Fruit fly (Drosophila melanogaster) whole organism, adult: ENCODE results near the gene sra.

ENCODE experiments used
- CG11617 ChIP-seq: fragments of 200-800 bp; sonication (Bioruptor generic); optimal IDR thresholded peaks from 2 replicates; lab custom pipeline; 2017; ENCODE audit warnings: mild to moderate bottlenecking, missing biosample characterization, missing genetic modification reagents, missing genetic modification characterization
- CG12768 ChIP-seq: fragments of 200-800 bp; sonication (Bioruptor generic); optimal IDR thresholded peaks from 2 replicates; lab custom pipeline; 2017; ENCODE audit warnings: missing biosample characterization, missing genetic modification characterization, mild to moderate bottlenecking, moderate library complexity, missing genetic modification reagents
- CG14711 ChIP-seq: fragments of 200-800 bp; sonication (Bioruptor generic); optimal IDR thresholded peaks from 2 replicates; lab custom pipeline; 2018; ENCODE audit warnings: missing biosample characterization, mild to moderate bottlenecking, missing genetic modification characterization, moderate library complexity
- CG1620 ChIP-seq: fragments of 200-800 bp; sonication (Bioruptor generic); optimal IDR thresholded peaks from 2 replicates; lab custom pipeline; 2016; ENCODE audit warnings: missing biosample characterization, missing genetic modification characterization
- CG33017 ChIP-seq: fragments of 200-800 bp; sonication (Bioruptor generic); optimal IDR thresholded peaks from 2 replicates; lab custom pipeline; 2018; ENCODE audit warnings: missing biosample characterization, mild to moderate bottlenecking, missing genetic modification characterization, moderate library complexity
- CG5204 ChIP-seq: fragments of 200-800 bp; sonication (Bioruptor generic); optimal IDR thresholded peaks from 2 replicates; lab custom pipeline; 2016; ENCODE audit warnings: missing biosample characterization, missing genetic modification characterization
- CG7045 ChIP-seq: fragments of 200-800 bp; sonication (Bioruptor generic); optimal IDR thresholded peaks from 2 replicates; lab custom pipeline; 2017; ENCODE audit warnings: missing biosample characterization, mild to moderate bottlenecking, missing genetic modification characterization
- CG7101 ChIP-seq: fragments of 200-800 bp; sonication (Bioruptor generic); optimal IDR thresholded peaks from 2 replicates; lab custom pipeline; 2018; ENCODE audit warnings: missing biosample characterization, mild to moderate bottlenecking, missing genetic modification characterization, moderate library complexity
- Clk ChIP-seq: fragments of 200-800 bp; sonication (Bioruptor generic); optimal IDR thresholded peaks from 2 replicates; lab custom pipeline; 2017; ENCODE audit warnings: missing biosample characterization, missing genetic modification characterization
- Crg-1 ChIP-seq: fragments of 200-800 bp; sonication (Bioruptor generic); optimal IDR thresholded peaks from 2 replicates; lab custom pipeline; 2016; ENCODE audit warnings: missing biosample characterization, missing genetic modification characterization
- Hr96 ChIP-seq: fragments of 200-800 bp; sonication (Bioruptor generic); optimal IDR thresholded peaks from 2 replicates; lab custom pipeline; 2016; ENCODE audit warnings: missing biosample characterization, missing genetic modification characterization
- Mnt ChIP-seq: fragments of 200-800 bp; sonication (Bioruptor generic); optimal IDR thresholded peaks from 2 replicates; lab custom pipeline; 2016; ENCODE audit warnings: missing biosample characterization, mild to moderate bottlenecking, missing genetic modification characterization
- bab1 ChIP-seq: fragments of 200-800 bp; sonication (Bioruptor generic); optimal IDR thresholded peaks from 3 replicates; lab custom pipeline; 2019; ENCODE audit warnings: missing biosample characterization, mild to moderate bottlenecking, missing genetic modification characterization, moderate library complexity
- cic ChIP-seq: fragments of 200-800 bp; sonication (Bioruptor generic); optimal IDR thresholded peaks from 2 replicates; lab custom pipeline; 2017; ENCODE audit warnings: missing biosample characterization, mild to moderate bottlenecking, missing genetic modification characterization, moderate library complexity
- cnc ChIP-seq, 2 experiments: fragments of >200 bp; optimal IDR thresholded peaks; 2 replicates each; lab custom pipeline; 2017
- kay ChIP-seq: fragments of 200-800 bp; sonication (Bioruptor generic); peaks from one replicate; lab custom pipeline; 2016; ENCODE audit warnings: missing biosample characterization, missing genetic modification characterization, borderline replicate concordance
- ovo ChIP-seq: fragments of 200-800 bp; sonication (Bioruptor generic); optimal IDR thresholded peaks from 2 replicates; lab custom pipeline; 2016; ENCODE audit warnings: missing biosample characterization, missing genetic modification characterization
- pad ChIP-seq: fragments of 200-800 bp; sonication (Bioruptor generic); optimal IDR thresholded peaks from 3 replicates; lab custom pipeline; 2017; ENCODE audit warnings: missing biosample characterization, missing genetic modification characterization, mild to moderate bottlenecking, moderate library complexity, missing genetic modification reagents
- tj ChIP-seq: fragments of 200-800 bp; sonication (Bioruptor generic); optimal IDR thresholded peaks from 3 replicates; lab custom pipeline; 2017; ENCODE audit warnings: missing biosample characterization, mild to moderate bottlenecking, missing genetic modification characterization, moderate library complexity
- toe ChIP-seq: fragments of 200-800 bp; sonication (Bioruptor generic); optimal IDR thresholded peaks from 2 replicates; lab custom pipeline; 2016; ENCODE audit warnings: missing biosample characterization, missing genetic modification characterization

Gene sra

DNA sequence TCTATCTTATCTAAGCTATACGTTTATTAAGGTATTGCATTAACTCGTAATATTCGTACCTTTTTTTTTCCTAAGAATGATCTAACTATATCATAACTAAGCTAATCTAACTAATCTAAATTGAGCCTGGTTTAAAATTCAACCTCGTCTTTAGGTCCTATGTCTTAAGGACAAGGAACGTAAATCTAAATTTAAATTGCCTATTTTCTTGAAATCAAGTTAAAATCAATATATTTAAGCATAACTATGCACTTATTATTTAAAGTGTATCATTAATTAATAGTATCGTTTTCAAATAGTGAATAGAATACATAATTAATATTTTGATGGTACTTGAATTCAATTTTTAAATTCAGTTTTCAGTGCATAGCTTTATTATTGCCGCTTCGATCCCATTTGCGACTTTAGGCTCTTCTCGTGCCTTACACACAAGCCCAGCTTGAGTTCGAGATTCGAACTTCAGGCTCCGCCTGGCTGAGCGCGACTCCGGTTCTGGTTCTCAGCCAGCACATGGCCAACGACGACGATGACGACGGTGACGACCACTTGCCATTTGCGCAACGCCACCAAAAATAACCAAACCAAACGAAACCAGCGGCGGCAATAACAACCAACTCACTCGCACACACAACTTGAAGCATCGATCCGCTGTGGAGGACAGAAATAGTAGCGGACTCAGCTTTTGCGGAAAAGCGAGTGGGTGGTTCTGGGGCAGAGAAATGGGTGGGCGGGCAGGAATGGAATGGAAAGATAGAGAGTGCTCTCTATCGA is 24.2 kb downstream of the sra start:
- TF ChIP-seq cic (GFP tag; lab: Kevin White, UChicago) (no peak), tj (GFP tag; lab: Kevin White, UChicago) (peak; percentile 57), Clk (GFP tag; lab: Kevin White, UChicago) (no peak), kay (no peak)

DNA sequence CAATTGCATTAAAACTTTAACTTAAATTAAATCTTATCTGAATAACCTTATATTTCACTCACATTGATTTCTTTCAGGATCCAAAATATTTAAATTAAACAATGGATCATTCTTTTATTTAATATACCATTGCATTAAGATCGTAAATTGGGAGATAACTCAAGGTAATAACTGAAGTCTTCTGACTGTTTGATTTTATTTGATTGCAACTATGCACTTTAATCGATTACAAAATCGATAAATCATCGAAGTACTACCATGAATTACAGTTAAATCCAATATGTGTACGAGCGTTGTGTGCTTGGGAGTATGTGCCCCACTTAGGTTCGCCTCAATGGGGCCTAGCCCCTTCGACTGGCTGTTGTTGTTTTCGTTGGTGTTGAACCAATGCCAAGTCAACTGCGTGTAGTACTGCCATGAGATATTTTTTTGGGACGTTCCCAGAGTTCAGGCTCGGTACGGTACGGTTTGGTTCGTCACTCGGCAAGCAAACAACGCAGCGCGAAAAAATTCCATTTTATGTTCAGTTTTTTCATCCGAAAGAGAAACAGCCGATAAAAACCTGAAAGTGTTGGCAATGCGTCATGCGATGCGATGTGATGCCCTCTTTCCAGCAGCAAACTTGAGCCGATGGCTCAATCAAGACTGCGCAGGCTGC is 25.2 kb downstream of the sra start:
- TF ChIP-seq CG7045 (GFP tag; lab: Kevin White, UChicago) (no peak), cnc (optimal IDR thresholded peaks at IDR 0.05; lab: Kevin White, UChicago) (no peak), ovo (no peak), toe (no peak), pad (GFP tag; lab: Kevin White, UChicago) (no peak), tj (GFP tag; lab: Kevin White, UChicago) (no peak), CG11617 (GFP tag; lab: Kevin White, UChicago) (no peak), Mnt (GFP tag; lab: Kevin White, UChicago) (no peak), cic (GFP tag; lab: Kevin White, UChicago) (no peak), CG7101 (no peak), Clk (GFP tag; lab: Kevin White, UChicago) (no peak), Crg-1 (no peak), bab1 (GFP tag; lab: Kevin White, UChicago) (no peak), kay (no peak), Hr96 (GFP tag; lab: Kevin White, UChicago) (no peak), CG12768 (GFP tag; lab: Kevin White, UChicago) (no peak), CG1620 (GFP tag; lab: Kevin White, UChicago) (no peak), CG14711 (tag; lab: Kevin White, UChicago) (no peak), CG5204 (no peak), CG33017 (no peak)

DNA sequence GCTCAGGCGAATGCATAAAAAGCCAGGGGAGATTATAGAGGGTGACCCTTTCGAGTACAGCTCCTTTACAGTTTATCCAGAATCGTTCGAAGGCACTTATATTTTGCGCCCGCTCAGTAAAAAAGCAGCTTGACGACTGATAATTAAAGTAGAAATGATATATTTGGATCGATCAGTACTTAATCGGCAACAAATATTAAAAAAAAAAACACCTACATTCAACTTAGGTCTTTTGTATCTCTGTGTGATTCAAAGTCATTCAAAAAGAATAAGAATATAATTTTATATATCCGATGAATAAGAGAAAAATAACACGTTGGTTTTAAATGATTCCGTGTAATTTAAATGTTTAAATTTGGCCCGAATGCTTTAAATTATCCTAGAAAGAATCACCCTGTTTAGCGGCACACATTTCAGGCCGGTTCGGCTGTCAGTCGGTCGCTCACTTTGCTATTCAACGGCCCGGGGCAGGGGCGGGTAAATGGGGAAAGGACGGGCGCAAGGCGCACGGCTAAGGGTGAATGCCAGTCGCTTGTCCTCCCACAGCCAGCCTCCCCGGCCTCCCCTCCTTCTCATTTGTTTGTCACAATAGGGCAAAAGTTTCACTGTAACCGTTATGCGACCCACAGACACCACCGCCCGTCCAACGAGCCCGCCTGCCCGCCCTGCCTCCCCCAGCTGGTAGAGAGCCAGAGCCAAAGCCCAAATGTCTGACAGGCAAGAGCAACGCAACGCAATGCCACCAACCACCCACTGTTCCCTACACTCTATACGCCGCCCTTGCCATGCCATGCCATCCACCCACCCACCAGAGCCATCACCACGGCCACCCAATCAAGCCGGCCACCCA is 26.3 kb downstream of the sra start:
- TF ChIP-seq bab1 (GFP tag; lab: Kevin White, UChicago) (no peak), CG12768 (GFP tag; lab: Kevin White, UChicago) (peak; percentile 67), kay (no peak), CG1620 (GFP tag; lab: Kevin White, UChicago) (no peak), CG33017 (no peak), CG5204 (peak; percentile 28), toe (peak; percentile 22), Crg-1 (no peak), CG14711 (tag; lab: Kevin White, UChicago) (peak; percentile 22), pad (GFP tag; lab: Kevin White, UChicago) (no peak), CG7045 (GFP tag; lab: Kevin White, UChicago) (peak; percentile 35), ovo (no peak), Hr96 (GFP tag; lab: Kevin White, UChicago) (no peak), tj (GFP tag; lab: Kevin White, UChicago) (no peak), CG11617 (GFP tag; lab: Kevin White, UChicago) (peak; percentile 14), Clk (GFP tag; lab: Kevin White, UChicago) (peak; percentile 15), cnc (optimal IDR thresholded peaks at IDR 0.05; lab: Kevin White, UChicago) (no peak)

DNA sequence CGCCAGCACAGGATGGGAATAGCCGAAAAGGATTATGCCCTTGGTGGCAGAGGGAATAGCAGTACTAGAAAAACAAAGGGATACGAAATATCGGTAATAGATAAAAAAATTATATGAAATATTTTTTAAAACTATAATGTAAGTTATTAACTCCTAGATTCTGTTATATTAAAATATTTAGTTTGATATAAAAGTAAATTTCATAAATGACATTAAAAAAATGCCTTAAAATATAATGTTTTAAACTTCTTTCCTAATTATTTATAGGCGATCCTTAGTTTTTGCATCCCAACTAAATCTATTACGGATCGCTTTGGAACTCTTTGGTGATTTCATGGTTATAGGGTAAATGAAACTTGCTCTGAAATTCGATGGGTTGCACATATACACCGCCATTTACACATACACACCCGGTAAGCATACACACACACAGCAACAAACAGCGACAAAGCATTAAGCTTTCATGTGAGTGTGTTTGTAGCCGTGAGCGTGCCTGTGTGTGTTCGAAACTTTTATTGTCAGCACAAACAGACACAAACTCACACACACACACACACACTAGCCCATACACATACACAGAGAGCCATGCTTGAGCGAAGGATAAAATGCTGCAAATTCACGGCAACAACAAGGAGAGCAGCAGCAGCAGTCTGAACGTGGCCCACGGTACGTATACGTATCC is 27.1 kb downstream of the sra start:
- TF ChIP-seq kay = peak; percentile 56
- no peak for TF ChIP-seq toe

DNA sequence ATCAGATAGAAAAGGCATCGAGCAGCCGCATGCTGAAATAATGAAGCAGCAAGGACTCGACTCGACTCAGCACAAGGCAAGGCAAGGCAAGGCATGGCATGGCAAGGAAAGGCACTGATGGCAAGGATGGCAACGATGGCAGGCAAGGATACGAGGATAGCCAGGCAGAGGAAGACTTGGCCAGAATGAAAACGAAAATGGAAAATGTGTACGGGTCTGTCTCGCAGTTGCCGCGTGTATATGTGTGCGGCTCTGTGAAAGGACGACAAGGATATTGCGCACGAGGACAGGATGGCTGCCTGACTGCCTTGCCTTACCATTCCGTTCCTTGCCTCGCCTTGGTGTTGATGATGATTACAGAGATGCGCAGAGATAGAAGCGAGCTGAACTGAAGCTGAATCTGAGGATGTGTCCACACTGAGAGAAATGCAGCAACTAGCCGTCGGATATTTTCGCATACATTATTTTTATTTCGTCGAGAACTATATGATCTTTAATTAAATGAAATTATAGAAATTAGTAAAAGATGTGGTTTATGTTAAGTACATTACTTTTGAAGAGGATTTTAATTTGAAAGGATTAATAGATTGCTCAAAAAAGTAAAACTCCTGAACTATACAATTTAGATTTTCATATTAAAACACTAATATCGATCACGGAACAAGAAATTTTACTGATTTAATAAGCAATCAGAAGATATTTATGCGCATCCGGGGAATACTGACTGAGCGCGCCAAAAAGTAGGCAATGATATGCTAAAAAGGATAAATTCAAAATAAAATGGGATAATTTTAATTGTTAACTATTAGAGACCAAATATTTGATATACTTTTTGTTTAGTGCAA is 27.9 kb downstream of the sra start:
- TF ChIP-seq Mnt (GFP tag; lab: Kevin White, UChicago) (no peak), CG12768 (GFP tag; lab: Kevin White, UChicago) (no peak), toe (peak; percentile 41), kay (peak; percentile 70), CG7045 (GFP tag; lab: Kevin White, UChicago) (no peak), CG11617 (GFP tag; lab: Kevin White, UChicago) (no peak), pad (GFP tag; lab: Kevin White, UChicago) (no peak)
